Worm (Caenorhabditis elegans): Measurements from ENCODE around the gene K02E11.6.

DNA sequence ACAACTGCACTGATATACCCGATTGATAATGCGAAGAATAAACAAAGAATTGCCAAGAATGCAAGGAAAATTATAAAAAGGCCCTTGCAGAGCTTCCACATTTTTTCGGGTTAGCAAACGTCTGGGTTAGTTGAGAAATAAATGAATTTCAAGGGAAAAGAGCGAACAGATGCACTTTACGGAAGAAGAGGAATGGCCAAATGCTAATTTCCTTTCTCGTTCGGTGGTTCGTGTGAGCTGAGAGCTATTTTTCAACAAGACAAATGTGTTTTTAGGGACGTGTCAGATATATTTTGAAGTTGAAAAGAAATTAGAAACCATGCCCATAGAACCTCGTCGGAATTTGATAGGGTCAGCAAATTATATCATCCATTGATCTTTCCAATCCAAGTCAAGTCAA, 12.2 kb downstream of the K02E11.6 start, which contains the start of gene F40G12.2:
- no peak for TF ChIP-seq snpc-4 (GFP tag; optimal IDR thresholded peaks at IDR 0.05)
- TF ChIP-seq snpc-4 (tag; optimal IDR thresholded peaks at IDR 0.05), result no peak
- no peak for TF ChIP-seq lsl-1 (GFP tag; optimal IDR thresholded peaks at IDR 0.05)
- TF ChIP-seq cebp-1 (GFP tag; IDR thresholded peaks at IDR 0.05), result no peak
- no peak for TF ChIP-seq cebp-1 (tag; optimal IDR thresholded peaks at IDR 0.05)
- TF ChIP-seq B0336.3 (GFP tag; IDR thresholded peaks at IDR 0.05), result no peak
- TF ChIP-seq T07F8.4 (tag; optimal IDR thresholded peaks at IDR 0.05), result no peak
- TF ChIP-seq pha-4 (tag; optimal IDR thresholded peaks at IDR 0.05), result no peak
- no peak for TF ChIP-seq hmg-1.2 (GFP tag; IDR thresholded peaks at IDR 0.05)
- TF ChIP-seq unc-62 (GFP tag; optimal IDR thresholded peaks at IDR 0.05), result no peak
- no peak for TF ChIP-seq ama-1 (optimal IDR thresholded peaks at IDR 0.05)
- no peak for TF ChIP-seq ama-1 (GFP tag; optimal IDR thresholded peaks at IDR 0.05)
- TF ChIP-seq mes-4 (tag; optimal IDR thresholded peaks at IDR 0.05), result no peak
- no peak for TF ChIP-seq hmg-20 (GFP tag; IDR thresholded peaks at IDR 0.05)
- no peak for TF ChIP-seq nhr-27 (tag; optimal IDR thresholded peaks at IDR 0.05)
- TF ChIP-seq C06A6.2 (GFP tag; conservative IDR thresholded peaks at IDR 0.05), result no peak
